Worm (Caenorhabditis elegans) whole organism, L2 larva: ENCODE results near the gene D2062.1.

Source experiments
- Y55F3AM.14 ChIP-seq: fragments of 200-800 bp; sonication (Bioruptor generic); optimal IDR thresholded peaks from 2 replicates; lab custom pipeline; 2018; ENCODE audit warnings: mild to moderate bottlenecking, missing genetic modification characterization, missing compliant biosample characterization
- ama-1 ChIP-seq: fragments of 150-350 bp; optimal IDR thresholded peaks from 2 replicates; lab custom pipeline; 2018; ENCODE audit warnings: inconsistent platforms
- egl-27 ChIP-seq: sonication (generic microtip); optimal IDR thresholded peaks from 3 replicates; lab custom pipeline; 2017; ENCODE audit warnings: missing biosample characterization, missing genetic modification reagents, missing genetic modification characterization
- nhr-23 ChIP-seq: fragments of 150-350 bp; optimal IDR thresholded peaks from 2 replicates; lab custom pipeline; 2014; ENCODE audit warnings: missing biosample characterization, missing genetic modification reagents, missing genetic modification characterization
- nhr-237 ChIP-seq: fragments of 150-350 bp; optimal IDR thresholded peaks from 2 replicates; lab custom pipeline; 2014; ENCODE audit warnings: missing biosample characterization, missing genetic modification characterization
- nhr-77 ChIP-seq: fragments of 150-350 bp; optimal IDR thresholded peaks from 2 replicates; lab custom pipeline; 2014; ENCODE audit warnings: missing biosample characterization, missing genetic modification characterization

DNA sequence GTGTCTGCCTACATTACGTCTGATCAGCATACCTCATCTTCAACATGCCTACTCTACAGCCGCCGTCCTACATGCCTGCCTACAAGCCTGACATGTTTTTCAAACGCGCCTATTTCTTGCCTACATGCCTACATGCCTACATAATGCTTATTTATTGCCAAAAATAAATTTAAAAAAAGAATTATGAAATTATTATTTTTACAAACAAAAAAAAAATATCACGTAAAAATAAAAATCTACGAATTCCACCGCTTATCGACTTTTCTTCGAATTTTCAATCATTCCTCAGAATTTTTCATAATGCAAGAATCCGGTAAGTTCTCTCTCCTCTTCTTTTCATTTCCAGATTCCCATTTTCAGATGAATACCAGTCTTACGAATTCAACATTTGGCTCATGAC, 8.8 kb upstream of the D2062.1 start, which contains the start of gene D2062.5:
- TF ChIP-seq ama-1 (lab: Kevin White, UChicago), result no peak
- no peak for TF ChIP-seq nhr-77 (tag; lab: Kevin White, UChicago)
- no peak for TF ChIP-seq egl-27 (tag; lab: Kevin White, UChicago)
- TF ChIP-seq nhr-237, result no peak
- TF ChIP-seq Y55F3AM.14 (GFP tag; lab: Kevin White, UChicago), result no peak
- TF ChIP-seq nhr-23, result no peak
